Fruit fly (Drosophila melanogaster) whole organism, embryonic: ENCODE data around the gene Tom.

ENCODE experiments used
- Atf-2 ChIP-seq: fragments of 200-800 bp; sonication (Bioruptor generic); optimal IDR thresholded peaks from 2 replicates; lab custom pipeline; 2016; ENCODE audit warnings: missing biosample characterization, missing genetic modification characterization
- Atf3 ChIP-seq: fragments of 200-800 bp; sonication (Bioruptor generic); optimal IDR thresholded peaks from 3 replicates; lab custom pipeline; 2016; ENCODE audit warnings: missing biosample characterization, missing genetic modification characterization
- CG1024 ChIP-seq: fragments of 200-800 bp; sonication (Bioruptor generic); IDR thresholded peaks from 2 replicates; pipeline ENCODE4 v1.3.6; 2022; ENCODE audit warnings: missing biosample characterization, missing genetic modification characterization
- CG11504 ChIP-seq: fragments of 200-800 bp; sonication (Bioruptor generic); optimal IDR thresholded peaks from 3 replicates; lab custom pipeline; 2019; ENCODE audit warnings: missing biosample characterization, mild to moderate bottlenecking, missing genetic modification characterization, moderate library complexity
- CG11560 ChIP-seq: fragments of 200-800 bp; sonication (Bioruptor generic); IDR thresholded peaks from 3 replicates; pipeline ENCODE4 v1.3.6; 2022; ENCODE audit warnings: missing biosample characterization, missing genetic modification characterization
- CG12104 ChIP-seq: fragments of 200-800 bp; sonication (Bioruptor generic); optimal IDR thresholded peaks from 3 replicates; lab custom pipeline; 2016; ENCODE audit warnings: missing biosample characterization, missing genetic modification characterization
- CG12769 ChIP-seq: fragments of 200-800 bp; sonication (Bioruptor generic); optimal IDR thresholded peaks from 2 replicates; lab custom pipeline; 2019; ENCODE audit warnings: missing biosample characterization, mild to moderate bottlenecking, missing genetic modification characterization, moderate library complexity
- CG17612 ChIP-seq: fragments of 200-800 bp; sonication (Bioruptor generic); IDR thresholded peaks from 2 replicates; pipeline ENCODE4 v1.3.6; 2022; ENCODE audit warnings: missing biosample characterization, missing genetic modification characterization
- CG2875 ChIP-seq: fragments of 200-800 bp; sonication (Bioruptor generic); optimal IDR thresholded peaks from 2 replicates; lab custom pipeline; 2017; ENCODE audit warnings: missing biosample characterization, mild to moderate bottlenecking, missing genetic modification characterization, missing genetic modification reagents
- CG31441 ChIP-seq: fragments of 200-800 bp; sonication (Bioruptor generic); IDR thresholded peaks from 2 replicates; pipeline ENCODE4 v1.3.6; 2022; ENCODE audit warnings: missing biosample characterization, missing genetic modification characterization
- CG32772 ChIP-seq: fragments of 200-800 bp; sonication (Bioruptor generic); IDR thresholded peaks from 2 replicates; pipeline ENCODE4 v1.3.6; 2022; ENCODE audit warnings: missing biosample characterization, missing genetic modification characterization
- CG33213 ChIP-seq: fragments of 200-800 bp; sonication (Bioruptor generic); optimal IDR thresholded peaks from 3 replicates; lab custom pipeline; 2016; ENCODE audit warnings: missing biosample characterization, missing genetic modification characterization
- CG3726 ChIP-seq: fragments of 200-800 bp; sonication (Bioruptor generic); IDR thresholded peaks from 3 replicates; pipeline ENCODE4, ENCODE4 v1.3.6; 2022; ENCODE audit warnings: missing biosample characterization, missing genetic modification characterization
- CG4404 ChIP-seq: fragments of 200-800 bp; sonication (Bioruptor generic); IDR thresholded peaks from 2 replicates; pipeline ENCODE4 v1.3.6; 2022; ENCODE audit warnings: missing biosample characterization, missing genetic modification characterization
- CG4617 ChIP-seq: fragments of 200-800 bp; sonication (Bioruptor generic); optimal IDR thresholded peaks from 3 replicates; lab custom pipeline; 2016; ENCODE audit warnings: missing biosample characterization, missing genetic modification characterization, borderline replicate concordance
- CG5245 ChIP-seq: fragments of 200-800 bp; sonication (Bioruptor generic); optimal IDR thresholded peaks from 3 replicates; lab custom pipeline; 2016; ENCODE audit warnings: missing biosample characterization, missing genetic modification characterization
- CG6654 ChIP-seq: fragments of 200-800 bp; sonication (Bioruptor generic); optimal IDR thresholded peaks from 2 replicates; lab custom pipeline; 2017; ENCODE audit warnings: missing biosample characterization, mild to moderate bottlenecking, missing genetic modification characterization
- CG6683 ChIP-seq: fragments of 200-800 bp; sonication (Bioruptor generic); optimal IDR thresholded peaks from 2 replicates; lab custom pipeline; 2017; ENCODE audit warnings: missing biosample characterization, mild to moderate bottlenecking, missing genetic modification characterization, missing genetic modification reagents
- CG6791 ChIP-seq: fragments of 200-800 bp; sonication (Bioruptor generic); IDR thresholded peaks from 3 replicates; pipeline ENCODE4 v1.3.6; 2022; ENCODE audit warnings: missing biosample characterization, missing genetic modification characterization; ENCODE audit not compliant: partially characterized antibody
- CG6854 ChIP-seq: fragments of 200-800 bp; sonication (Bioruptor generic); optimal IDR thresholded peaks from 3 replicates; lab custom pipeline; 2017; ENCODE audit warnings: missing biosample characterization, mild to moderate bottlenecking, missing genetic modification characterization
- CG7357 ChIP-seq: fragments of 200-800 bp; sonication (Bioruptor generic); IDR thresholded peaks from 3 replicates; pipeline ENCODE4 v1.3.6; 2022; ENCODE audit warnings: missing biosample characterization, missing genetic modification characterization
- CG7928 ChIP-seq: fragments of 200-800 bp; sonication (Bioruptor generic); optimal IDR thresholded peaks from 2 replicates; lab custom pipeline; 2017; ENCODE audit warnings: missing biosample characterization, mild to moderate bottlenecking, missing genetic modification characterization
- CG8281 ChIP-seq: fragments of 200-800 bp; sonication (Bioruptor generic); optimal IDR thresholded peaks from 2 replicates; lab custom pipeline; 2018; ENCODE audit warnings: missing biosample characterization, mild to moderate bottlenecking, missing genetic modification characterization, moderate library complexity
- CG8388 ChIP-seq: fragments of 200-800 bp; sonication (Bioruptor generic); optimal IDR thresholded peaks from 2 replicates; lab custom pipeline; 2019; ENCODE audit warnings: missing biosample characterization, mild to moderate bottlenecking, missing genetic modification characterization, moderate library complexity
- CG9215 ChIP-seq: fragments of 200-800 bp; sonication (Bioruptor generic); IDR thresholded peaks from 2 replicates; pipeline ENCODE4 v1.3.6; 2022; ENCODE audit warnings: missing biosample characterization, missing genetic modification characterization
- Dad ChIP-seq: fragments of 200-800 bp; sonication (Bioruptor generic); optimal IDR thresholded peaks from 3 replicates; lab custom pipeline; 2016; ENCODE audit warnings: missing biosample characterization, missing genetic modification characterization
- Dbx ChIP-seq: fragments of 200-800 bp; sonication (Bioruptor generic); IDR thresholded peaks from 3 replicates; pipeline ENCODE4 v1.3.6; 2022; ENCODE audit warnings: missing biosample characterization, missing genetic modification characterization
- E2f1 ChIP-seq: fragments of 200-800 bp; sonication (Bioruptor generic); IDR thresholded peaks from 2 replicates; pipeline ENCODE4 v1.3.6; 2022; ENCODE audit warnings: missing biosample characterization, missing genetic modification characterization
- Hmx ChIP-seq: fragments of 200-800 bp; sonication (Bioruptor generic); optimal IDR thresholded peaks from 2 replicates; lab custom pipeline; 2016; ENCODE audit warnings: missing biosample characterization, missing genetic modification characterization
- Mes4 ChIP-seq: fragments of 200-800 bp; sonication (Bioruptor generic); optimal IDR thresholded peaks from 2 replicates; lab custom pipeline; 2016; ENCODE audit warnings: missing biosample characterization, missing genetic modification characterization
- Myb ChIP-seq: fragments of 200-800 bp; sonication (Bioruptor generic); optimal IDR thresholded peaks from 2 replicates; lab custom pipeline; 2016; ENCODE audit warnings: missing biosample characterization, missing genetic modification characterization
- Nf-YC ChIP-seq: fragments of 200-800 bp; optimal IDR thresholded peaks from 3 replicates; lab custom pipeline; 2019; ENCODE audit warnings: missing biosample characterization, mild to moderate bottlenecking, missing genetic modification characterization, moderate library complexity
- Optix ChIP-seq: fragments of 200-800 bp; sonication (Bioruptor generic); IDR thresholded peaks from 3 replicates; pipeline ENCODE4 v1.3.6; 2022; ENCODE audit warnings: missing biosample characterization, missing genetic modification characterization
- chn ChIP-seq: fragments of 200-800 bp; sonication (Bioruptor generic); optimal IDR thresholded peaks from 2 replicates; lab custom pipeline; 2016; ENCODE audit warnings: missing biosample characterization, missing genetic modification characterization
- croc ChIP-seq: fragments of 200-800 bp; sonication (Bioruptor generic); conservative IDR thresholded peaks from 3 replicates; pipeline ENCODE4 v1.3.6; 2022; ENCODE audit warnings: missing biosample characterization, missing genetic modification characterization
- dmrt99B ChIP-seq: fragments of 200-800 bp; sonication (Bioruptor generic); optimal IDR thresholded peaks from 2 replicates; lab custom pipeline; 2018; ENCODE audit warnings: missing biosample characterization, mild to moderate bottlenecking, missing genetic modification characterization, moderate library complexity
- jumu ChIP-seq: fragments of 200-800 bp; sonication (Bioruptor generic); optimal IDR thresholded peaks from 3 replicates; lab custom pipeline; 2016; ENCODE audit warnings: missing biosample characterization, missing genetic modification characterization
- lbe ChIP-seq: fragments of 200-800 bp; sonication (Bioruptor generic); optimal IDR thresholded peaks from 2 replicates; lab custom pipeline; 2016; ENCODE audit warnings: missing biosample characterization, mild to moderate bottlenecking, missing genetic modification characterization
- nerfin-1 ChIP-seq: fragments of 200-800 bp; sonication (Bioruptor generic); optimal IDR thresholded peaks from 3 replicates; lab custom pipeline; 2019; ENCODE audit warnings: missing biosample characterization, mild to moderate bottlenecking, missing genetic modification characterization, moderate library complexity
- otp ChIP-seq: fragments of 200-800 bp; sonication (Bioruptor generic); IDR thresholded peaks from 3 replicates; pipeline ENCODE4, ENCODE4 v1.3.6; 2022; ENCODE audit warnings: missing biosample characterization, missing genetic modification characterization
- p53 ChIP-seq: fragments of 200-800 bp; sonication (Bioruptor generic); optimal IDR thresholded peaks from 2 replicates; lab custom pipeline; 2016; ENCODE audit warnings: missing biosample characterization, missing genetic modification characterization
- pan ChIP-seq, 4 experiments: fragments of >200 bp in 3 of 4; fragments of 200-800 bp in 1 of 4; sonication (Bioruptor generic) in 1 of 4; optimal IDR thresholded peaks in 3 of 4; IDR thresholded peaks in 1 of 4; 2 replicates each; pipeline versions ENCODE4 v1.3.6 to Lab custom; 2017 to 2022; ENCODE audit warnings: missing biosample characterization in 2 of 4, missing genetic modification characterization in 2 of 4, mixed read lengths in 1 of 4
- phol ChIP-seq: fragments of 200-800 bp; sonication (Bioruptor generic); optimal IDR thresholded peaks from 3 replicates; lab custom pipeline; 2018; ENCODE audit warnings: missing biosample characterization, mild to moderate bottlenecking, missing genetic modification characterization, moderate library complexity
- pzg ChIP-seq: fragments of 200-800 bp; sonication (Bioruptor generic); optimal IDR thresholded peaks from 3 replicates; lab custom pipeline; 2018; ENCODE audit warnings: missing biosample characterization, mild to moderate bottlenecking, missing genetic modification characterization, moderate library complexity
- sc ChIP-seq, 3 experiments: fragments of >200 bp in 2 of 3; fragments of 200-800 bp in 1 of 3; sonication (Bioruptor generic) in 1 of 3; optimal IDR thresholded peaks; 2 replicates in 2 of 3; 3 replicates in 1 of 3; lab custom pipeline; 2017; ENCODE audit warnings: mild to moderate bottlenecking in 1 of 3, missing biosample characterization in 1 of 3, missing genetic modification characterization in 1 of 3, missing genetic modification reagents in 1 of 3
- sens ChIP-seq: fragments of 200-800 bp; sonication (Bioruptor generic); peaks from one replicate; lab custom pipeline; 2016; ENCODE audit warnings: missing biosample characterization, missing genetic modification characterization
- so ChIP-seq: fragments of 200-800 bp; sonication (Bioruptor generic); IDR thresholded peaks from 3 replicates; pipeline ENCODE4 v1.3.6; 2022; ENCODE audit warnings: missing biosample characterization, missing genetic modification characterization
- tna ChIP-seq: fragments of 200-800 bp; sonication (Bioruptor generic); IDR thresholded peaks from 2 replicates; pipeline ENCODE4 v1.3.6; 2022; ENCODE audit warnings: missing biosample characterization, missing genetic modification characterization; ENCODE audit not compliant: partially characterized antibody
- usp ChIP-seq: fragments of >200 bp; optimal IDR thresholded peaks from 2 replicates; lab custom pipeline; 2017; ENCODE audit warnings: missing biosample characterization, missing genetic modification characterization

Gene Tom

DNA sequence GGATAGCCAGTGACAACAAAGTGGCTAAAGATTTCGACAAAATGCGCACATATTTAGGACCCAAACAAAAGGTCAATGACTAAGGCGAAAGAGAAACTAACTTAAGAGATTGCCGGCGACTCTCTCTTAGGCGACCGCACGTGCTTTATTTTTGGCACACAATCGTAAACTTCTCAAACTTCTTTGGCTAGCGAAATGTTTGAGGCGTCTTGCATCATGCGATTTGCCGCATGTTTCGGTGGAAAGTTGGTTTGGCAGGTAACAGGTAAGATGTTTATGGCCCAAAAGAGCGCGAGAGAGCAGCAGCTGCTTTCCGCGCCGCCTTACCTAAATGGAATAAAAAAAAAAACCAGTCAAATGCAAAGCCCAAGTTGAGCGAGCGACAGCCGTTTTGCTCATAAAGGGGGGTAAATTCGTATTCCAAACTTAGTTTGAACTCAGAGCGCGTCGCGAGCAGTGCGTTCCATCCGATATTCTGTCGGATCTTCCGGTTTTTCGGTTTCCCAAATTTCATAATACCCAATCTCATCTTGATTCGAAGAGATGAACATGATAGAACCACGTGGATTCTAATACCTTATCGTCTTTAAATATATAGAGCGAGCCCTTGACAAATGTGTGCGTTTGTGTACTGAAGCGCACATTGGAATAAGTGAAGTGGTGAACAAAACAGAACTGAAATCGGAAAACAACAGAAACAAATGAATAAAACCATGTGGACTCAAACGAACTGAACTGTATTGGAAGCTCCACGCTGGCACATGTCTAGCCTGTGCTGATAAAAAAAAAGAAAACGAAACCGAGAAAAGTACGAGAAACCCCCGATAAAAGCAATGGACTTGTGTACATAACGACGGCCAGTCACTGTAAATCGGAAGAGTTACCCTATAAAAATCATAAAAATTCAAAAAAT lies 18.1 kb downstream of the Tom start:
- no peak for TF ChIP-seq CG3726 (GFP tag; lab: Robert Waterston, UW)
- no peak for TF ChIP-seq Hmx
- TF ChIP-seq CG8281, result no peak
- TF ChIP-seq jumu, result no peak
- TF ChIP-seq croc (GFP tag; lab: Robert Waterston, UW), result no peak
- TF ChIP-seq CG6854 (GFP tag; lab: Kevin White, UChicago), result no peak
- TF ChIP-seq pzg, result no peak
- TF ChIP-seq CG12104 (GFP tag; lab: Kevin White, UChicago), result no peak
- no peak for TF ChIP-seq usp (GFP tag; lab: Kevin White, UChicago)
- TF ChIP-seq Optix, result no peak
- no peak for TF ChIP-seq nerfin-1 (tag; lab: Kevin White, UChicago)
- TF ChIP-seq Atf-2 (GFP tag; lab: Kevin White, UChicago), result no peak
- TF ChIP-seq CG7357 (GFP tag; lab: Robert Waterston, UW), result no peak
- no peak for TF ChIP-seq phol (tag; lab: Kevin White, UChicago)
- TF ChIP-seq CG6683, result no peak
- TF ChIP-seq pan (optimal IDR thresholded peaks at IDR 0.05; lab: Kevin White, UChicago), result no peak
- no peak for TF ChIP-seq pan (GFP tag; optimal IDR thresholded peaks at IDR 0.05 in 1 of 2, IDR thresholded peaks at IDR 0.05 in 1 of 2)
- TF ChIP-seq sc (optimal IDR thresholded peaks at IDR 0.05; lab: Kevin White, UChicago), result no peak
- TF ChIP-seq sc (GFP tag; optimal IDR thresholded peaks at IDR 0.05; lab: Kevin White, UChicago), result no peak
- no peak for TF ChIP-seq CG11560 (tag; lab: Robert Waterston, UW)
- peak; percentile 37 for TF ChIP-seq CG12769 (tag; lab: Kevin White, UChicago)
- TF ChIP-seq Myb (GFP tag; lab: Kevin White, UChicago), result no peak
- TF ChIP-seq CG11504 (tag; lab: Kevin White, UChicago), result no peak
- no peak for TF ChIP-seq Dad (GFP tag; lab: Kevin White, UChicago)
- TF ChIP-seq CG33213 (GFP tag; lab: Kevin White, UChicago), result no peak
- no peak for TF ChIP-seq CG6654 (GFP tag; lab: Kevin White, UChicago)
- peak; percentile 80 for TF ChIP-seq sens (GFP tag; lab: Kevin White, UChicago)
- TF ChIP-seq CG4617 (GFP tag; lab: Kevin White, UChicago), result no peak
- TF ChIP-seq Nf-YC, result no peak
- no peak for TF ChIP-seq E2f1 (GFP tag; lab: Robert Waterston, UW)
- no peak for TF ChIP-seq tna (GFP tag; lab: Robert Waterston, UW)
- no peak for TF ChIP-seq CG9215 (GFP tag; lab: Robert Waterston, UW)
- TF ChIP-seq Dbx (GFP tag; lab: Robert Waterston, UW), result no peak
- TF ChIP-seq CG32772 (GFP tag; lab: Robert Waterston, UW), result no peak
- TF ChIP-seq CG6791 (GFP tag; lab: Robert Waterston, UW), result 0 out of 3 replicates have a peak, but pooled peaks have one; percentile 41
- no peak for TF ChIP-seq CG17612 (GFP tag; lab: Robert Waterston, UW)
- TF ChIP-seq CG7928 (GFP tag; lab: Kevin White, UChicago), result no peak
- TF ChIP-seq lbe (GFP tag; lab: Kevin White, UChicago), result peak; percentile 25
- no peak for TF ChIP-seq dmrt99B
- TF ChIP-seq CG2875, result no peak
- no peak for TF ChIP-seq chn (GFP tag; lab: Kevin White, UChicago)
- no peak for TF ChIP-seq p53
- no peak for TF ChIP-seq Mes4 (GFP tag; lab: Kevin White, UChicago)
- peak; percentile 18 for TF ChIP-seq CG8388 (GFP tag; lab: Kevin White, UChicago)
- TF ChIP-seq CG1024, result no peak
- no peak for TF ChIP-seq CG31441 (GFP tag; lab: Robert Waterston, UW)
- no peak for TF ChIP-seq CG4404 (GFP tag; lab: Robert Waterston, UW)
- no peak for TF ChIP-seq otp (GFP tag; lab: Robert Waterston, UW)
- no peak for TF ChIP-seq CG5245
- TF ChIP-seq Atf3 (GFP tag; lab: Kevin White, UChicago), result no peak
- TF ChIP-seq so (GFP tag; lab: Robert Waterston, UW), result no peak
